Worm (Caenorhabditis elegans) whole organism, midembryonic: Measurements from ENCODE around the gene Y73F8A.32.

Experiments
- T22C8.4 ChIP-seq: fragments of 200-800 bp; sonication (Bioruptor generic); IDR thresholded peaks from 2 replicates; pipeline ENCODE4 v1.3.6; 2022; ENCODE audit warnings: missing genetic modification characterization, missing compliant biosample characterization
- cog-1 ChIP-seq: sonication (generic microtip); optimal IDR thresholded peaks from 2 replicates; lab custom pipeline; 2016; ENCODE audit warnings: missing genetic modification characterization, missing compliant biosample characterization
- flt-1 ChIP-seq: fragments of 200-800 bp; sonication (Bioruptor generic); IDR thresholded peaks from 2 replicates; pipeline ENCODE4 v1.3.6; 2022; ENCODE audit warnings: missing genetic modification characterization, missing compliant biosample characterization
- ref-1 ChIP-seq: fragments of 200-800 bp; sonication (Bioruptor generic); conservative IDR thresholded peaks from 2 replicates; pipeline ENCODE4 v1.3.6; 2022; ENCODE audit warnings: missing genetic modification reagents, missing genetic modification characterization, missing compliant biosample characterization
- tab-1 ChIP-seq: fragments of 200-800 bp; sonication (Bioruptor generic); IDR thresholded peaks from 2 replicates; pipeline ENCODE4 v1.3.6; 2022; ENCODE audit warnings: missing genetic modification characterization, missing compliant biosample characterization
- ztf-23 ChIP-seq: fragments of 200-800 bp; sonication (Bioruptor generic); IDR thresholded peaks from 2 replicates; pipeline ENCODE4 v1.3.6; 2022; ENCODE audit warnings: missing genetic modification reagents, missing genetic modification characterization, missing compliant biosample characterization
- ztf-29 ChIP-seq: fragments of 200-800 bp; sonication (Bioruptor generic); IDR thresholded peaks from 2 replicates; pipeline ENCODE4 v1.3.6; 2022; ENCODE audit warnings: missing genetic modification reagents, missing genetic modification characterization, missing compliant biosample characterization

- TF ChIP-seq T22C8.4 (GFP tag; lab: Robert Waterston, UW) (peak; percentile 19; the same call in 1 of the 2 replicates), ref-1 (no peak), flt-1 (GFP tag; lab: Robert Waterston, UW) (no peak), ztf-29 (no peak), ztf-23 (GFP tag; lab: Robert Waterston, UW) (no peak), cog-1 (tag; lab: Kevin White, UChicago) (no peak), tab-1 (GFP tag; lab: Robert Waterston, UW) (no peak)
Observed at ce11 chrIV:15559065-15559464, 37.8 kb upstream of the Y73F8A.32 start.
